Fruit fly (Drosophila melanogaster): ENCODE data around the gene AMPKalpha.

The AMPKalpha gene

DNA sequence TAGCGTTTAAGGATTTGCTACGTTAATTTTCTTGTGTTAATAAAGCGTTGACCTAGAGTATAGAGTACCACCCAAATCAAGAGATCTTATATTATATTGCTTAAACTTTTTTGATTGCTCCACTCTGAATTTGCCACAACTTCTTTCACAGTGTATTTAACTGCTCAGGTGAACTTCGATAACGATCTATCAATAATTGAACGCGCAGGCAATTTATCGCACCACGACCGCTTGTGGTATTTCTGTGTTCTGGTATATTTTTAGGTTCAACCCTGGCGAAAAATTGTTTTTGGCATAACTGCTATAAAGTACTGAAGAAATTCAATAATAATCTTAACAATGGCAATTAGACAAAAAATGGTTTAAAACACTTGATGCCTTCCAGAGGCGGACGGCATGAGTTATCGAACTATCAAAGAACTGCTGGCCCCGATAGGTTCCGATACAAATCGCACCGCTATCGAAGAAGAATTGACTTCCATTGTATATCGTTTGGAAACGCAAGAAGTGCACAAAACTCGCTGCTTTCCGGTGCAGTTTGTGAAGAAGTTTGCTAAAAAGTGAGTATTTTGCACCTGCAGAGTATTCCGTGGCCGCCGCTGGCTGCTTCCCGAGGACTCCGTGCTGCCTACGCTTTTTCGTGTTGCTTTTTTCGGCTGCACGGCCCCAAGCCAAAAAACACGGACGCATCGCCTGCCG lies 5.1 kb upstream of the AMPKalpha start, which contains the start of gene ssx (continued):
- TF ChIP-seq CG3163 (GFP tag; optimal IDR thresholded peaks at IDR 0.05): no peak
- peak; percentile 23 for TF ChIP-seq HmgZ (tag; optimal IDR thresholded peaks at IDR 0.05)
- peak; percentile 61; the same call in 1 of the 2 replicates for TF ChIP-seq ara (GFP tag; IDR thresholded peaks at IDR 0.05)
- no peak for TF ChIP-seq CG3065 (GFP tag; optimal IDR thresholded peaks at IDR 0.05)
- peak; percentile 42 for TF ChIP-seq mam (GFP tag; optimal IDR thresholded peaks at IDR 0.05)
- peak; percentile 34; the same call in 1 of the 2 replicates for TF ChIP-seq HLH3B (GFP tag; IDR thresholded peaks at IDR 0.05)
- TF ChIP-seq chinmo (GFP tag; IDR thresholded peaks at IDR 0.05; ENCODE audit: partially characterized antibody): peak; percentile 77; the same call in 1 of the 4 replicates
- peak; percentile 31 for TF ChIP-seq Ets97D (GFP tag; optimal IDR thresholded peaks at IDR 0.05)
- peak; percentile 44; the same call in 1 of the 2 replicates for TF ChIP-seq Rx (GFP tag; IDR thresholded peaks at IDR 0.05)
- TF ChIP-seq Antp (GFP tag; optimal IDR thresholded peaks at IDR 0.05): peak; percentile 35
- no peak for TF ChIP-seq gce (GFP tag; IDR thresholded peaks at IDR 0.05)
- peak; percentile 25 for TF ChIP-seq CG13775 (GFP tag; optimal IDR thresholded peaks at IDR 0.05)
- TF ChIP-seq CG4282 (GFP tag; optimal IDR thresholded peaks at IDR 0.05): peak; percentile 2
- TF ChIP-seq en (GFP tag; optimal IDR thresholded peaks at IDR 0.05): peak; percentile 32
- no peak for TF ChIP-seq Abd-B (GFP tag; optimal IDR thresholded peaks at IDR 0.05)
- TF ChIP-seq CoRest (tag; optimal IDR thresholded peaks at IDR 0.05): peak; percentile 3
- TF ChIP-seq jumu (GFP tag; optimal IDR thresholded peaks at IDR 0.05): peak; percentile 36
- no peak for TF ChIP-seq CG15011 (GFP tag; optimal IDR thresholded peaks at IDR 0.05)
- no peak for TF ChIP-seq corto (GFP tag; optimal IDR thresholded peaks at IDR 0.05)
- TF ChIP-seq Spps (tag; optimal IDR thresholded peaks at IDR 0.05): no peak
- TF ChIP-seq CG7839 (tag; optimal IDR thresholded peaks at IDR 0.05): peak; percentile 39
- TF ChIP-seq CG7928 (GFP tag; optimal IDR thresholded peaks at IDR 0.05): no peak
- TF ChIP-seq az2 (GFP tag; optimal IDR thresholded peaks at IDR 0.05): peak; percentile 20
- no peak for TF ChIP-seq CG34376 (GFP tag; optimal IDR thresholded peaks at IDR 0.05)
- peak; percentile 88 for TF ChIP-seq CG2116 (GFP tag; optimal IDR thresholded peaks at IDR 0.05)
- no peak for TF ChIP-seq CG13296 (GFP tag; optimal IDR thresholded peaks at IDR 0.05)
- TF ChIP-seq CG18764 (GFP tag; optimal IDR thresholded peaks at IDR 0.05): peak; percentile 24
- TF ChIP-seq nom (GFP tag; optimal IDR thresholded peaks at IDR 0.05): no peak
- no peak for TF ChIP-seq CG6654 (GFP tag; optimal IDR thresholded peaks at IDR 0.05)
- TF ChIP-seq bbx (GFP tag; IDR thresholded peaks at IDR 0.05; ENCODE audit: partially characterized antibody): peak; percentile 79
- no peak for TF ChIP-seq Sox100B (GFP tag; optimal IDR thresholded peaks at IDR 0.05)
- TF ChIP-seq chm (GFP tag; IDR thresholded peaks at IDR 0.05): peak; percentile 34; the same call in 1 of the 2 replicates
- no peak for TF ChIP-seq pita (GFP tag; optimal IDR thresholded peaks at IDR 0.05)
- TF ChIP-seq caup (GFP tag; optimal IDR thresholded peaks at IDR 0.05; ENCODE audit: severe bottlenecking): no peak
- TF ChIP-seq jigr1 (GFP tag; IDR thresholded peaks at IDR 0.05): no peak
- TF ChIP-seq exex (tag; optimal IDR thresholded peaks at IDR 0.05): peak; percentile 23
- peak; percentile 50; the same call in 1 of the 2 replicates for TF ChIP-seq CG43689 (GFP tag; IDR thresholded peaks at IDR 0.05)
- TF ChIP-seq CG1647 (GFP tag; optimal IDR thresholded peaks at IDR 0.05): peak; percentile 13
- TF ChIP-seq CG13287 (GFP tag; IDR thresholded peaks at IDR 0.05; ENCODE audit: partially characterized antibody): peak; percentile 88
- no peak for TF ChIP-seq oc (tag; optimal IDR thresholded peaks at IDR 0.05)
- TF ChIP-seq inv (GFP tag; IDR thresholded peaks at IDR 0.05; ENCODE audit: partially characterized antibody): peak; percentile 71
- no peak for TF ChIP-seq ERR (GFP tag; optimal IDR thresholded peaks at IDR 0.05)
- TF ChIP-seq CG7963 (GFP tag; IDR thresholded peaks at IDR 0.05; ENCODE audit: partially characterized antibody): peak; percentile 89; the same call in 2 of the 3 replicates
- no peak for TF ChIP-seq usp (GFP tag; optimal IDR thresholded peaks at IDR 0.05)
- TF ChIP-seq Deaf1 (tag; optimal IDR thresholded peaks at IDR 0.05): no peak
- no peak for TF ChIP-seq Nf-YB (GFP tag; optimal IDR thresholded peaks at IDR 0.05)
- TF ChIP-seq Fer1 (GFP tag; optimal IDR thresholded peaks at IDR 0.05): no peak
- peak; percentile 39 for TF ChIP-seq Camta (GFP tag; optimal IDR thresholded peaks at IDR 0.05)
- 0 out of 2 replicates have a peak, but pooled peaks have one; percentile 4 for TF ChIP-seq H2.0 (GFP tag; IDR thresholded peaks at IDR 0.05)

Data from whole organism, embryonic.